Worm (Caenorhabditis elegans) whole organism, midembryonic: ENCODE results near the gene metl-6.

Experiments
- T22C8.4 ChIP-seq: fragments of 200-800 bp; sonication (Bioruptor generic); IDR thresholded peaks from 2 replicates; pipeline ENCODE4 v1.3.6; 2022; ENCODE audit warnings: missing genetic modification characterization, missing compliant biosample characterization
- cog-1 ChIP-seq: sonication (generic microtip); optimal IDR thresholded peaks from 2 replicates; lab custom pipeline; 2016; ENCODE audit warnings: missing genetic modification characterization, missing compliant biosample characterization
- flt-1 ChIP-seq: fragments of 200-800 bp; sonication (Bioruptor generic); IDR thresholded peaks from 2 replicates; pipeline ENCODE4 v1.3.6; 2022; ENCODE audit warnings: missing genetic modification characterization, missing compliant biosample characterization
- klf-2 ChIP-seq: fragments of 200-800 bp; sonication (Bioruptor generic); conservative IDR thresholded peaks from 2 replicates; pipeline ENCODE4 v1.3.6; 2022; ENCODE audit warnings: missing genetic modification reagents, missing genetic modification characterization, missing compliant biosample characterization
- med-1 ChIP-seq: sonication (generic microtip); optimal IDR thresholded peaks from 2 replicates; lab custom pipeline; 2017; ENCODE audit warnings: missing genetic modification characterization, mild to moderate bottlenecking, missing compliant biosample characterization, antibody characterized with exemption, missing genetic modification reagents; ENCODE audit not compliant: insufficient read depth
- ref-1 ChIP-seq: fragments of 200-800 bp; sonication (Bioruptor generic); conservative IDR thresholded peaks from 2 replicates; pipeline ENCODE4 v1.3.6; 2022; ENCODE audit warnings: missing genetic modification reagents, missing genetic modification characterization, missing compliant biosample characterization
- tab-1 ChIP-seq: fragments of 200-800 bp; sonication (Bioruptor generic); IDR thresholded peaks from 2 replicates; pipeline ENCODE4 v1.3.6; 2022; ENCODE audit warnings: missing genetic modification characterization, missing compliant biosample characterization
- ztf-23 ChIP-seq: fragments of 200-800 bp; sonication (Bioruptor generic); IDR thresholded peaks from 2 replicates; pipeline ENCODE4 v1.3.6; 2022; ENCODE audit warnings: missing genetic modification reagents, missing genetic modification characterization, missing compliant biosample characterization
- ztf-29 ChIP-seq: fragments of 200-800 bp; sonication (Bioruptor generic); IDR thresholded peaks from 2 replicates; pipeline ENCODE4 v1.3.6; 2022; ENCODE audit warnings: missing genetic modification reagents, missing genetic modification characterization, missing compliant biosample characterization

The metl-6 gene

ce11 chrIII:3956293-3956692 lies 34.8 kb upstream of the metl-6 start, which contains the start of gene F37A8.5:
Gene F37A8.5, plus strand, starts transcription at chrIII:3956624.
- TF ChIP-seq med-1 = no peak

DNA sequence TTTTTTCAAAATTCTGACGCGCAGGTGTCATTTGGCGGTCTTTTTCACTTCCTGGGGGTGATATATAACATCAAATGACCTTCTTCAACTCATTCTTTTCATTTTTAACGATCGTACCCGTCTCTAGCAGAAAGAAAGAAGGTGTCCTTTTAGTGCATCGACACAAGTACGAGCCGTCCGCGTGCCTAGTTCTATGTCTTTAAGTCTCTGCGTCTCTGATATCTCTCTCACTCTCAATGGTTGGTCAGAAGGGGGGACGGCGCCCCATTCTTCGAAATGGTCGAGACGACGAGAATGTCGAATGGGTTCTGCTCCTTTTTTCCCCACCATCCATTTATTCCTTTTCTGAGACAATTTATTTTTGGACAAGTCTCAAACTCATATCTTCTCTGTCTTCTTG lies 34.2 kb upstream of the metl-6 start:
- TF ChIP-seq flt-1 (GFP tag; lab: Robert Waterston, UW) = no peak
- no peak for TF ChIP-seq tab-1 (GFP tag; lab: Robert Waterston, UW)
- TF ChIP-seq T22C8.4 (GFP tag; lab: Robert Waterston, UW) = no peak
- TF ChIP-seq cog-1 = no peak
- TF ChIP-seq klf-2 (GFP tag; lab: Robert Waterston, UW) = no peak
- no peak for TF ChIP-seq ztf-29 (GFP tag; lab: Robert Waterston, UW)
- TF ChIP-seq ztf-23 (GFP tag; lab: Robert Waterston, UW) = no peak
- no peak for TF ChIP-seq med-1
- no peak for TF ChIP-seq ref-1

DNA sequence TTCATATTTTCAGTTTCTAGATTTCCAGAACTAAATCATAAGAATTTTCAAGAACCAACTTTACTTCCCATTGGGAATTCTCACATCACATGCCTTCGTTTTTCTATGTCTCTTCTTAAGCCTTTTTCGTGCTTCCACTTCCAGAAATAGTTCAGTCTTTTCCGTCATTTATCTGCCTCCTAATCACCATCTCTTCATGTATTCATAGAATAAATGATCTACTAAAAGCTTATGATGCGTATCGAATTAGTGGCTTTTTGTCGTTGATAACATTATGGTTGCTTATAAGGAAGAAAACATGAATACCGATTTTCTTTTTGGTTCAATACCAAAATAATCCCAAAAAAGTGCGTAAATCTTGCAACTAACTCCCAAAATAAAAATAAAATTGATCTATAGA lies 33.3 kb upstream of the metl-6 start:
- TF ChIP-seq med-1 = no peak

ce11 chrIII:3954220-3954619 lies 32.7 kb upstream of the metl-6 start:
- TF ChIP-seq tab-1 (GFP tag; lab: Robert Waterston, UW) (no peak), ref-1 (no peak), ztf-23 (GFP tag; lab: Robert Waterston, UW) (no peak), klf-2 (GFP tag; lab: Robert Waterston, UW) (no peak), cog-1 (no peak), T22C8.4 (GFP tag; lab: Robert Waterston, UW) (no peak), ztf-29 (GFP tag; lab: Robert Waterston, UW) (no peak), med-1 (no peak), flt-1 (GFP tag; lab: Robert Waterston, UW) (no peak)

DNA sequence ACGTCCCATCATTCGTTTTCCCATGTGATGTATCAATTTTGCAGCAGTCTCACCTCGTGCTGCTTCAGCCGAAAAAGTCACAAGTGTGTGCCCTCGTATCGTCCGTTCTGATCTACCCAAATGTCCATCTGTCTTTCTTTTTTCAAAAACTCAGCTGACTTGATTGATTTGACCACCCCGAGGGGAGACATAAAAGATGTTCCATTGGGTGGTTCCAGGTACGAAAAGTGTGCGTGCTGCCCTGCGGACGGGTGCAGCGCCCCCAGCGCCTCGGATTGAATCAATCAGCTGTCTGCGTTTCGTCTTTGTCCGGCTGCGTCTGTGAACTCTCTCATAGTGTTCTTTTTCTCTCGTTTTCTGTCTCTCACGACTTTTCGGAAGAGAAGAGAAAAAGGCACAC lies 31.7 kb upstream of the metl-6 start:
- TF ChIP-seq ztf-23 (GFP tag; lab: Robert Waterston, UW) (no peak), ztf-29 (GFP tag; lab: Robert Waterston, UW) (no peak), klf-2 (GFP tag; lab: Robert Waterston, UW) (no peak), T22C8.4 (GFP tag; lab: Robert Waterston, UW) (no peak), ref-1 (no peak), cog-1 (no peak), med-1 (no peak), flt-1 (GFP tag; lab: Robert Waterston, UW) (no peak), tab-1 (GFP tag; lab: Robert Waterston, UW) (no peak)

DNA sequence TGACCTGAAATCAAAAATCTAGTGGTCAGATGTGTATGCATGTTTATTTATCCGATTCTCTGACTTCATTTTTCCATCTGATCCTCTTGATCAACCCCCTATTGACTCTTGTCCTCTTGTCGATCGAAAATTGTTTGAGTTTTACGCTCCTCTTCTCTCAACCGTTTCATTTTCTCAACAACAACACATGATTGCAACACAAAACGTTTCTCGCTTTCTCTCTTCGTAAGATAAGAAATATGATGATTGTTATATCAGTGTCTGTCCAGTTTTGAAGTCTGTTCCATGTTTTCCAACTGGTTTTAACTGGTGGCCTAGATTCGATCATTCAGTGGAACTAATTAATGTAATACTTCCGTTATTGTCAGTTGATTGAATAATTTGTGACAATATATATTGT lies 30.5 kb upstream of the metl-6 start:
- TF ChIP-seq ref-1 (no peak), klf-2 (GFP tag; lab: Robert Waterston, UW) (no peak), ztf-23 (GFP tag; lab: Robert Waterston, UW) (no peak), flt-1 (GFP tag; lab: Robert Waterston, UW) (no peak), T22C8.4 (GFP tag; lab: Robert Waterston, UW) (no peak), cog-1 (no peak), tab-1 (GFP tag; lab: Robert Waterston, UW) (no peak), ztf-29 (GFP tag; lab: Robert Waterston, UW) (no peak), med-1 (no peak)

- no peak for TF ChIP-seq cog-1
- no peak for TF ChIP-seq tab-1 (GFP tag; lab: Robert Waterston, UW)
- TF ChIP-seq ref-1 = no peak
- TF ChIP-seq T22C8.4 (GFP tag; lab: Robert Waterston, UW) = no peak
- no peak for TF ChIP-seq med-1
- no peak for TF ChIP-seq flt-1 (GFP tag; lab: Robert Waterston, UW)
- no peak for TF ChIP-seq ztf-23 (GFP tag; lab: Robert Waterston, UW)
- no peak for TF ChIP-seq ztf-29 (GFP tag; lab: Robert Waterston, UW)
- no peak for TF ChIP-seq klf-2 (GFP tag; lab: Robert Waterston, UW)
These were observed 14.3 kb upstream of the metl-6 start, which contains the start of gene npl-10 for ce11 chrIII:3935808-3936207. Gene npl-10, minus strand, starts transcription at chrIII:3935908.

ce11 chrIII:3931423-3931822 lies 9.9 kb upstream of the metl-6 start, which contains the start of gene F37A8.2:
Gene F37A8.2, minus strand, starts transcription at chrIII:3931523.
- no peak for TF ChIP-seq ref-1
- no peak for TF ChIP-seq flt-1 (GFP tag; lab: Robert Waterston, UW)
- TF ChIP-seq ztf-23 (GFP tag; lab: Robert Waterston, UW) = no peak
- TF ChIP-seq cog-1 = no peak
- TF ChIP-seq tab-1 (GFP tag; lab: Robert Waterston, UW) = no peak
- TF ChIP-seq T22C8.4 (GFP tag; lab: Robert Waterston, UW) = no peak
- no peak for TF ChIP-seq klf-2 (GFP tag; lab: Robert Waterston, UW)
- no peak for TF ChIP-seq ztf-29 (GFP tag; lab: Robert Waterston, UW)
- no peak for TF ChIP-seq med-1

DNA sequence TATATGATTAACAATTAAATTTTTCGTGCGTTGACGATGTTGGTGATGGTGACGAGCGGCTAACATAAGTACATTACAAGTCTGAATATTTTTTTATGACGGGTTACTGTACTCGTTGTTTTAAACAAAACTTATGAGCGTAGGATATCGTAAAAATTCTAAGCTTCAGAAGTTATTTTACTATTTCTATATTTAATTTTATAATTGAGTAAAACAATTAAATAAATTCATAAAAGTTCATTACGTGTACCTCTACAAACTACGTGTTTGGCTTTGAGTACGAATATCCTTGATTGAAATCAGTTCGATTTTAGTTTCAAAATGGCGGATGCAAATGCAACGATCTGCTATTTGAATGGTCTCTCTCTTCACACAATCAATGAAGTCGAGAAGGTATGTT lies 6.6 kb upstream of the metl-6 start, which contains the start of gene F37A8.1:
TSS of gene F37A8.1 (plus strand) at position 301 of the 400 bp plus-strand sequence.
- TF ChIP-seq cog-1 = no peak

DNA sequence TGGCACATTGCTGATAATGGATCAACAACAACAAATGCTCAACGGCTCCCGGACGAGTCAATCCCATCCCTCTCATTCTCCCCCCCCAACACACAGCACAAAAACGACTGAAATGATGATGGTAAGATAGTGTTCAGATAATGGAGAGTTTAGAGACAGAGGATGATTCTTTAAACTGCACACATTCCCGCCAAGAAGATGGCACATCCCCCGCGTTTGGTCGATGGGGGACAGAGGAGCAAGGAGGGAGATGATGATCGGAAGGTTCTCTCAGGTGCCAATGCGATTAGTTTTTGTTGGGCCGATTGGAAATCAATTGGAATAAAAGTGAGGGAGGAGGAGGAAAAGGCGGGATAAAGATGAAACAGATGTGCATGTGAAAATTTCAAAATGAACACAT lies 5.9 kb upstream of the metl-6 start:
- TF ChIP-seq cog-1 (no peak), tab-1 (GFP tag; lab: Robert Waterston, UW) (no peak), T22C8.4 (GFP tag; lab: Robert Waterston, UW) (no peak), klf-2 (GFP tag; lab: Robert Waterston, UW) (no peak), med-1 (no peak), ztf-29 (GFP tag; lab: Robert Waterston, UW) (no peak), flt-1 (GFP tag; lab: Robert Waterston, UW) (no peak)

ce11 chrIII:3926801-3927200 lies 5.3 kb upstream of the metl-6 start:
- TF ChIP-seq cog-1 = no peak
- no peak for TF ChIP-seq klf-2 (GFP tag; lab: Robert Waterston, UW)
- no peak for TF ChIP-seq med-1
- no peak for TF ChIP-seq T22C8.4 (GFP tag; lab: Robert Waterston, UW)
- no peak for TF ChIP-seq tab-1 (GFP tag; lab: Robert Waterston, UW)
- TF ChIP-seq ztf-29 (GFP tag; lab: Robert Waterston, UW) = no peak
- no peak for TF ChIP-seq ztf-23 (GFP tag; lab: Robert Waterston, UW)
- TF ChIP-seq flt-1 (GFP tag; lab: Robert Waterston, UW) = no peak
- TF ChIP-seq ref-1 = no peak
